Fruit fly (Drosophila melanogaster): ENCODE results near the gene stet.

Gene stet

DNA sequence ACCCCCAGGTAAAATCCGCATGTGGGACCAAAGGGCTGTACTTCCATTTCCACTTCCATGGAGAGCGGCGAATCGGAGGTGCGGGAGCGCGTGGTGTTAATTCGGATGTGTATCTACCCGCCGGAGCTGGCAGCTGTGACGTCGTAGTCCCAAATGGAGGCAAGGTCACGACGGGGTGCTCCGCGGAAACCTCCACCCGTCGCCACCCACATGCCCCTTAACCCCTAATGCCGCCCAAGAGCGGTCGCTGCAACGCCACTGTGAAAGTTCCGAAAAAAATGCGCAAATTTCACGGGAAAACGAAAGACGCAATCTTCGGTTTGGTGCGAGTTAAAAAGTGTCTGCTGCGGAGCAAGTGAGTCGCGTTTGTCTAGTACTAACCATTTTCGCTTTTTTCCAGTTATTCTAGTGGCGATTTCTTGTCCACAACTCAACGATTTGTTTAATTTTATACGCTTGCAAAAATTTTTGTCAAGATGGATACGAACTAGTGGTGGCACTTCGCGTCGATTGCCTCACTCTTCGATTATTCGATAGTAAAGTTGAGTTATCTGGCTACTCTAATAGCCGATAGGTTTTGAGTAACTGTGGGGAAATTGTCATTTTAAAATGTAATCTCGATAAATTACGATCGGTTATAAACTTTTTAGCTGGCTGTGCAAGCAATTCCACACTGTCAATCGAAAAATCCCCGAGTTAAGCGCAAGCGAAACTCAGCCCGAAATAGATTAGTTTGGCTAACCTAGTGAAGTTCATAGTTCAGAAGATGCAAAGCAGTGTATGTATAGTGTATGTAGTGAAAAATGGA is 12.9 kb upstream of the stet start, which contains the start of the genes hfp and Psa:
Gene hfp, minus strand, starts transcription at position 505 of the 808 bp plus-strand sequence.
Gene Psa, plus strand, starts transcription at position 758 of the 808 bp plus-strand sequence.
- TF ChIP-seq Sin3A (optimal IDR thresholded peaks at IDR 0.05) (no peak), ttk (optimal IDR thresholded peaks at IDR 0.05) (no peak), Myc (optimal IDR thresholded peaks at IDR 0.05) (no peak), psq (optimal IDR thresholded peaks at IDR 0.05) (no peak), h (optimal IDR thresholded peaks at IDR 0.05) (no peak), insv (optimal IDR thresholded peaks at IDR 0.05) (no peak)

dm6 chr3L:1496408-1496807 is 7.1 kb upstream of the stet start, which contains the start of gene CG12084:
Gene CG12084 (minus strand): TSS chr3L:1496643.
- no peak for TF ChIP-seq insv (optimal IDR thresholded peaks at IDR 0.05)
- no peak for TF ChIP-seq h (optimal IDR thresholded peaks at IDR 0.05)
- no peak for TF ChIP-seq Myc (optimal IDR thresholded peaks at IDR 0.05)
- no peak for TF ChIP-seq Sin3A (optimal IDR thresholded peaks at IDR 0.05)
- no peak for TF ChIP-seq ttk (optimal IDR thresholded peaks at IDR 0.05)
- no peak for TF ChIP-seq psq (optimal IDR thresholded peaks at IDR 0.05)

DNA sequence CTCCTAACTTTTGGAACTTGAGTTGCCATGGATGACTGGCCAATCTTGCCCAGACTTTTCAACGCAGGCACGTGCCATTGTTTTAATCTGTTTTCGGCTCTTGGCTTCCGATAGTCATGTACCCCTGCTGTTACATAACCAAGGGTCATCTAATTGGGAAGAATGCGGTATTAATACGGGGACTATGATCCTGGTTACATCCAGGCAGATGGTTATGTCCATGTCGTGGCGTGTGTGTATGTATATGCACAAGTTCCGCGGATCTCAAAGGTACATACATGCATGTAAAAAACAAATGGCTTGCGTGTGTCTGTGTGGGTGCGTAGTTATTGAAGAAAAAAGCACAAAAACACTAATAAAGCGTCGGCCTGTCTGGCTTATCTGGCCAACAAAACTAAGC is 6.5 kb upstream of the stet start:
- TF ChIP-seq Myc (optimal IDR thresholded peaks at IDR 0.05) (no peak), Sin3A (optimal IDR thresholded peaks at IDR 0.05) (no peak), psq (optimal IDR thresholded peaks at IDR 0.05) (no peak), ttk (optimal IDR thresholded peaks at IDR 0.05) (no peak), h (optimal IDR thresholded peaks at IDR 0.05) (no peak), insv (optimal IDR thresholded peaks at IDR 0.05) (no peak)

DNA sequence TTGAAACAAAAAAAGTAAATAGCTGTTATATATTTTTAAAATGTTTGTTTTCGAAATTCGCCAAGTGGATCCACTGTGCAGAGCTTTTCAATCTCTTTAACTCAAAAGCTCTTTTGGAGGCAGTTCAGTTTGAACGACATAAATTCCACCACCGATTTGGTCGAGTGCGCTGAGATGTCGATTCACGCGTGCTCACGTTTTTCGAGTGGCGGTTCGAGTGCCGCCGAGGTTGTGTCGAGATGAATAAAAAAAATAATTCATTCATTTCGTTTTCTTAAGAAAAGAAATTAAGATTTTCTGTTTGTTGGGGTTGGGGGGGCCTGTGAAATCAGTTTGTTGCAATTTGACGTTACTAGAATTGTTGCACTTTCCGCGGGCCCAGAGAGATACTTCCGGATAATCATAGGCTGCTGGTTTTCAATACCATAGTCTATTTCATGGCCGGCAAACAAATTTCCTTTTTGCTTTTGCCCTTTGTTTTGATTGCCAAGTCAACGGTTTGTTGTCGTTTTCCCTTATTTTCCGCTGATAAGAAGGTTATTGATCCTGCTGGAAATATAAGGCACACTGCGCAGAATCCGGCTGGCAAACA is 659 bp downstream of the stet start:
- TF ChIP-seq psq (optimal IDR thresholded peaks at IDR 0.05) (no peak), h (optimal IDR thresholded peaks at IDR 0.05) (no peak), insv (optimal IDR thresholded peaks at IDR 0.05) (no peak)

DNA sequence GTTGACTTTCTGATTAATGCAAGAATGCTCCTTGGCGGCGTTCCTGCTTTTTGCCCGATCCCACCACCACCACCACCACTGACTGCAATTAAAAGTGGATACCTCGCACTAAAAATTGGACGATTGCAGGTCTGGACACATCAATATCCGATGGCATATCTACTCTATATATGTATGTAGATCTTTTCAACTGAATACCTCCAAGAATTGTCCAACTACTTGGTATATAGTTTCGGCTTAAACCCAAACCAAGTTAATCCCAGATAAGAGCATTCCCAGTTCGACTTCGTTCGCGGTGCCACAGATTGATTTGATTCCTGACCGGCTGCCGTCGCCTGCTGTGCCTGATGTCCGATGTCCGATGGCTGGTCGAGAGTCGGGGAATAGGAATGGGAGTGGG is 4.6 kb downstream of the stet start:
- no peak for TF ChIP-seq ttk (optimal IDR thresholded peaks at IDR 0.05)
- TF ChIP-seq h (optimal IDR thresholded peaks at IDR 0.05): no peak
- no peak for TF ChIP-seq insv (optimal IDR thresholded peaks at IDR 0.05)
- no peak for TF ChIP-seq Myc (optimal IDR thresholded peaks at IDR 0.05)
- TF ChIP-seq psq (optimal IDR thresholded peaks at IDR 0.05): no peak
- TF ChIP-seq Sin3A (optimal IDR thresholded peaks at IDR 0.05): no peak

dm6 chr3L:1478998-1479680 is 10.2 kb downstream of the stet start:
- TF ChIP-seq psq (optimal IDR thresholded peaks at IDR 0.05): no peak
- no peak for TF ChIP-seq Myc (optimal IDR thresholded peaks at IDR 0.05)
- TF ChIP-seq h (optimal IDR thresholded peaks at IDR 0.05): no peak
- no peak for TF ChIP-seq ttk (optimal IDR thresholded peaks at IDR 0.05)
- TF ChIP-seq Sin3A (optimal IDR thresholded peaks at IDR 0.05): no peak
- TF ChIP-seq insv (optimal IDR thresholded peaks at IDR 0.05): no peak

dm6 chr3L:1477319-1477718 is 12.0 kb downstream of the stet start, which contains the start of gene robl62A:
Gene robl62A (plus strand): TSS chr3L:1477619.
- TF ChIP-seq psq (optimal IDR thresholded peaks at IDR 0.05) (no peak), h (optimal IDR thresholded peaks at IDR 0.05) (no peak), Myc (optimal IDR thresholded peaks at IDR 0.05) (no peak), Sin3A (optimal IDR thresholded peaks at IDR 0.05) (no peak), ttk (optimal IDR thresholded peaks at IDR 0.05) (no peak), insv (optimal IDR thresholded peaks at IDR 0.05) (no peak)

- no peak for TF ChIP-seq Sin3A (optimal IDR thresholded peaks at IDR 0.05)
- no peak for TF ChIP-seq h (optimal IDR thresholded peaks at IDR 0.05)
- TF ChIP-seq insv (optimal IDR thresholded peaks at IDR 0.05): no peak
- no peak for TF ChIP-seq ttk (optimal IDR thresholded peaks at IDR 0.05)
- no peak for TF ChIP-seq Myc (optimal IDR thresholded peaks at IDR 0.05)
- TF ChIP-seq psq (optimal IDR thresholded peaks at IDR 0.05): no peak
These were observed 14.2 kb downstream of the stet start, which contains the start of gene Ptp61F for dm6 chr3L:1475157-1475556. Gene Ptp61F (minus strand): TSS chr3L:1475257.

- TF ChIP-seq ttk (optimal IDR thresholded peaks at IDR 0.05): no peak
- TF ChIP-seq Myc (optimal IDR thresholded peaks at IDR 0.05): no peak
- TF ChIP-seq insv (optimal IDR thresholded peaks at IDR 0.05): no peak
- no peak for TF ChIP-seq Sin3A (optimal IDR thresholded peaks at IDR 0.05)
- no peak for TF ChIP-seq psq (optimal IDR thresholded peaks at IDR 0.05)
- TF ChIP-seq h (optimal IDR thresholded peaks at IDR 0.05): no peak
These were observed 17.4 kb downstream of the stet start, which contains the start of gene Naa30B for dm6 chr3L:1471960-1472359. Gene Naa30B (minus strand): TSS chr3L:1472060.

dm6 chr3L:1471037-1471436 is 18.3 kb downstream of the stet start:
- TF ChIP-seq Myc (optimal IDR thresholded peaks at IDR 0.05): no peak
- no peak for TF ChIP-seq h (optimal IDR thresholded peaks at IDR 0.05)
- TF ChIP-seq insv (optimal IDR thresholded peaks at IDR 0.05): no peak
- TF ChIP-seq ttk (optimal IDR thresholded peaks at IDR 0.05): no peak
- TF ChIP-seq Sin3A (optimal IDR thresholded peaks at IDR 0.05): no peak
- no peak for TF ChIP-seq psq (optimal IDR thresholded peaks at IDR 0.05)

DNA sequence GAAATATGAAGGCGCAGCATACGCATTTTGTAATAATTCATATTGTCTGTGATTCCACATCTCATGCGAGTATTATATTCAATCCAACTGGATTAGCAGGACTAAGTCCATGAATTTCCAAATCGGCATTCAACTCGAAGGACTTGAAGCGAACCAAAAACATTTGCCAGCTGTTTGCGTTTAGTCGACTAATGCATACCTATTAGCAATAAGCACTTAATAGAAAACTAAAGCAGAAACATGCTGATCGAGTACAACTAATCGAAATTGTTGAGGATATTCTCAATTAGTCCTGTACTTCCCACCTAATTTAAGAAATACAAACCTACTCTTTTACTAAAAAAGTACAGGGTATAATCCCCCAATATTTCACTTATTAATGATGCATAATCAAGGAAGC is 20.1 kb downstream of the stet start:
- no peak for TF ChIP-seq psq (optimal IDR thresholded peaks at IDR 0.05)
- TF ChIP-seq Sin3A (optimal IDR thresholded peaks at IDR 0.05): no peak
- no peak for TF ChIP-seq insv (optimal IDR thresholded peaks at IDR 0.05)
- no peak for TF ChIP-seq h (optimal IDR thresholded peaks at IDR 0.05)
- TF ChIP-seq ttk (optimal IDR thresholded peaks at IDR 0.05): no peak
- no peak for TF ChIP-seq Myc (optimal IDR thresholded peaks at IDR 0.05)

DNA sequence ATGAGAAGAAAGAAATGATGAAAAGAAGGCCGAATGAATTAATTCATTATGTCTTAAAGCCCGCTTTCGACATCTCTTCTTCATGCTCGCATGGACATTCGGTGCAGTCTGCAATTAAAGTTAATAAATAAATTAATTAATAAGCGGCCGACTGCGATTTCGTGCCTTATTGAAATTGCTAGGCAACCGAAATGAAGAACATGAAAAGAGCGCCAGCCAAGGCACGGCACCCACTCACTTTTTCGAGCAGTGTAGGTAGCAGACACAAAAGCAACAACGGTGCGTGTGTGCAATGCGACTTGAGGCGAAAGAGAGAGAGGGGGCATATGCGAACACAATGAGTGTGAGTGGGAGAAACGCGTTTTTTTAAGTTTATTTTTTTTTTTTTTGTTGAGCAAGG is 24.9 kb downstream of the stet start:
- no peak for TF ChIP-seq psq (optimal IDR thresholded peaks at IDR 0.05)
- no peak for TF ChIP-seq Myc (optimal IDR thresholded peaks at IDR 0.05)
